Worm (Caenorhabditis elegans) whole organism, midembryonic: ENCODE results near the gene F44E5.4.

Experiments
- T22C8.4 ChIP-seq: fragments of 200-800 bp; sonication (Bioruptor generic); IDR thresholded peaks from 2 replicates; pipeline ENCODE4 v1.3.6; 2022; ENCODE audit warnings: missing genetic modification characterization, missing compliant biosample characterization
- cog-1 ChIP-seq: sonication (generic microtip); optimal IDR thresholded peaks from 2 replicates; lab custom pipeline; 2016; ENCODE audit warnings: missing genetic modification characterization, missing compliant biosample characterization
- flt-1 ChIP-seq: fragments of 200-800 bp; sonication (Bioruptor generic); IDR thresholded peaks from 2 replicates; pipeline ENCODE4 v1.3.6; 2022; ENCODE audit warnings: missing genetic modification characterization, missing compliant biosample characterization
- klf-2 ChIP-seq: fragments of 200-800 bp; sonication (Bioruptor generic); conservative IDR thresholded peaks from 2 replicates; pipeline ENCODE4 v1.3.6; 2022; ENCODE audit warnings: missing genetic modification reagents, missing genetic modification characterization, missing compliant biosample characterization
- med-1 ChIP-seq: sonication (generic microtip); optimal IDR thresholded peaks from 2 replicates; lab custom pipeline; 2017; ENCODE audit warnings: missing genetic modification characterization, mild to moderate bottlenecking, missing compliant biosample characterization, antibody characterized with exemption, missing genetic modification reagents; ENCODE audit not compliant: insufficient read depth
- ztf-23 ChIP-seq: fragments of 200-800 bp; sonication (Bioruptor generic); IDR thresholded peaks from 2 replicates; pipeline ENCODE4 v1.3.6; 2022; ENCODE audit warnings: missing genetic modification reagents, missing genetic modification characterization, missing compliant biosample characterization
- ztf-29 ChIP-seq: fragments of 200-800 bp; sonication (Bioruptor generic); IDR thresholded peaks from 2 replicates; pipeline ENCODE4 v1.3.6; 2022; ENCODE audit warnings: missing genetic modification reagents, missing genetic modification characterization, missing compliant biosample characterization

- TF ChIP-seq T22C8.4 (no peak), cog-1 (tag; lab: Kevin White, UChicago) (no peak), ztf-23 (GFP tag; lab: Robert Waterston, UW) (no peak), klf-2 (GFP tag; lab: Robert Waterston, UW) (no peak), ztf-29 (GFP tag; lab: Robert Waterston, UW) (no peak), flt-1 (GFP tag; lab: Robert Waterston, UW) (no peak), med-1 (no peak)
These were observed 39.6 kb upstream of the F44E5.4 start, which contains the start of gene hda-5 for ce11 chrII:11798737-11799136.
